Fruit fly (Drosophila melanogaster): ENCODE results near the gene ZC3H3.

ZC3H3 gene

dm6 chr3L:8524816-8525625 is 15.5 kb upstream of the ZC3H3 start, which contains the start of the genes GstO1 and foi (continued):
- TF ChIP-seq Chrac-16 (GFP tag; optimal IDR thresholded peaks at IDR 0.05) (no peak), Abd-B (GFP tag; optimal IDR thresholded peaks at IDR 0.05) (peak; percentile 31), CG32532 (GFP tag; IDR thresholded peaks at IDR 0.05) (peak; percentile 65; the same call in 1 of the 2 replicates), kni (GFP tag; optimal IDR thresholded peaks at IDR 0.05) (no peak), BEAF-32 (GFP tag; optimal IDR thresholded peaks at IDR 0.05) (peak; percentile 96), salm (tag; optimal IDR thresholded peaks at IDR 0.05) (no peak), kay (GFP tag; optimal IDR thresholded peaks at IDR 0.05) (no peak), sim (GFP tag; IDR thresholded peaks at IDR 0.05) (no peak), Dek (tag; optimal IDR thresholded peaks at IDR 0.05) (peak; percentile 37), gcm2 (GFP tag; optimal IDR thresholded peaks at IDR 0.05) (no peak), CG6272 (GFP tag; IDR thresholded peaks at IDR 0.05) (peak; percentile 60; the same call in 1 of the 2 replicates), Meics (GFP tag; optimal IDR thresholded peaks at IDR 0.05) (peak; percentile 31), Ada2b (GFP tag; IDR thresholded peaks at IDR 0.05) (0 out of 2 replicates have a peak, but pooled peaks have one; percentile 17), hbn (GFP tag; IDR thresholded peaks at IDR 0.05; ENCODE audit: partially characterized antibody) (peak; percentile 93), al (GFP tag; IDR thresholded peaks at IDR 0.05) (no peak), Ravus (GFP tag; IDR thresholded peaks at IDR 0.05) (no peak), CG10366 (GFP tag; IDR thresholded peaks at IDR 0.05) (no peak), CG17359 (tag; optimal IDR thresholded peaks at IDR 0.05) (peak; percentile 3), CoRest (tag; optimal IDR thresholded peaks at IDR 0.05) (peak; percentile 57), vvl (GFP tag; IDR thresholded peaks at IDR 0.05) (peak; percentile 48), CG1603 (tag; optimal IDR thresholded peaks at IDR 0.05) (peak; percentile 74), Lpt (GFP tag; optimal IDR thresholded peaks at IDR 0.05) (no peak), nerfin-1 (tag; optimal IDR thresholded peaks at IDR 0.05) (peak; percentile 22), unpg (GFP tag; optimal IDR thresholded peaks at IDR 0.05) (no peak), pzg (GFP tag; optimal IDR thresholded peaks at IDR 0.05) (peak; percentile 89), aop (GFP tag; IDR thresholded peaks at IDR 0.05) (no peak), pb (GFP tag; optimal IDR thresholded peaks at IDR 0.05) (peak; percentile 25), Doc2 (GFP tag; IDR thresholded peaks at IDR 0.05) (no peak), unc-4 (GFP tag; IDR thresholded peaks at IDR 0.05; ENCODE audit: partially characterized antibody) (peak; percentile 95), row (GFP tag; IDR thresholded peaks at IDR 0.05) (peak; percentile 76), Neu2 (GFP tag; optimal IDR thresholded peaks at IDR 0.05; ENCODE audit: borderline replicate concordance) (no peak), lilli (GFP tag; optimal IDR thresholded peaks at IDR 0.05) (peak; percentile 40), CG13287 (GFP tag; IDR thresholded peaks at IDR 0.05; ENCODE audit: partially characterized antibody) (peak; percentile 97), Nf-YB (GFP tag; optimal IDR thresholded peaks at IDR 0.05) (no peak), zen (tag; optimal IDR thresholded peaks at IDR 0.05) (peak; percentile 27), az2 (GFP tag; optimal IDR thresholded peaks at IDR 0.05) (no peak), CG14860 (GFP tag; IDR thresholded peaks at IDR 0.05; ENCODE audit: partially characterized antibody) (peak; percentile 99), CG43689 (GFP tag; IDR thresholded peaks at IDR 0.05) (no peak), CG3838 (GFP tag; optimal IDR thresholded peaks at IDR 0.05) (peak; percentile 29), HLHmδ (GFP tag; optimal IDR thresholded peaks at IDR 0.05) (peak; percentile 24), gsb (GFP tag; IDR thresholded peaks at IDR 0.05) (no peak), CG6765 (GFP tag; optimal IDR thresholded peaks at IDR 0.05) (peak; percentile 44), CG10209 (GFP tag; optimal IDR thresholded peaks at IDR 0.05) (peak; percentile 16), chn (GFP tag; optimal IDR thresholded peaks at IDR 0.05) (peak; percentile 15), CG31441 (GFP tag; IDR thresholded peaks at IDR 0.05) (0 out of 2 replicates have a peak, but pooled peaks have one; percentile 31), CG2875 (GFP tag; optimal IDR thresholded peaks at IDR 0.05) (no peak), Sox102F (GFP tag; optimal IDR thresholded peaks at IDR 0.05) (no peak), ci (GFP tag; IDR thresholded peaks at IDR 0.05) (peak; percentile 66; the same call in 2 of the 3 replicates), CG1024 (GFP tag; IDR thresholded peaks at IDR 0.05) (no peak)
